Fruit fly (Drosophila melanogaster) whole organism, embryonic: ENCODE results near the gene CG4301.

Source experiments
- Adf1 ChIP-seq: fragments of 200-800 bp; sonication (Bioruptor generic); IDR thresholded peaks from 2 replicates; pipeline ENCODE4 v1.3.6; 2022; ENCODE audit warnings: missing biosample characterization, missing genetic modification characterization
- Aef1 ChIP-seq: fragments of 200-800 bp; sonication (Bioruptor generic); IDR thresholded peaks from 3 replicates; pipeline ENCODE4 v1.3.6; 2022; ENCODE audit warnings: missing biosample characterization, missing genetic modification characterization
- Antp ChIP-seq: fragments of 200-800 bp; sonication (Bioruptor generic); optimal IDR thresholded peaks from 3 replicates; lab custom pipeline; 2016; ENCODE audit warnings: missing biosample characterization, missing genetic modification characterization
- Atf-2 ChIP-seq: fragments of 200-800 bp; sonication (Bioruptor generic); optimal IDR thresholded peaks from 2 replicates; lab custom pipeline; 2016; ENCODE audit warnings: missing biosample characterization, missing genetic modification characterization
- Atf6 ChIP-seq: fragments of 200-800 bp; sonication (Bioruptor generic); IDR thresholded peaks from 2 replicates; pipeline ENCODE4 v1.3.6; 2022; ENCODE audit warnings: missing biosample characterization, missing genetic modification characterization
- CG10543 ChIP-seq: fragments of 200-800 bp; sonication (Bioruptor generic); optimal IDR thresholded peaks from 3 replicates; lab custom pipeline; 2017; ENCODE audit warnings: missing biosample characterization, mild to moderate bottlenecking, missing genetic modification characterization, moderate library complexity
- CG13296 ChIP-seq: fragments of 200-800 bp; sonication (Bioruptor generic); optimal IDR thresholded peaks from 3 replicates; lab custom pipeline; 2018; ENCODE audit warnings: missing biosample characterization, mild to moderate bottlenecking, missing genetic modification characterization
- CG13424 ChIP-seq: fragments of 200-800 bp; sonication (Bioruptor generic); optimal IDR thresholded peaks from 2 replicates; lab custom pipeline; 2019; ENCODE audit warnings: missing biosample characterization, mild to moderate bottlenecking, missing genetic modification characterization, moderate library complexity
- CG13894 ChIP-seq: fragments of 200-800 bp; sonication (Bioruptor generic); optimal IDR thresholded peaks from 3 replicates; lab custom pipeline; 2018; ENCODE audit warnings: missing biosample characterization, mild to moderate bottlenecking, missing genetic modification characterization, moderate library complexity
- CG15269 ChIP-seq: fragments of 200-800 bp; sonication (Bioruptor generic); optimal IDR thresholded peaks from 2 replicates; lab custom pipeline; 2018; ENCODE audit warnings: missing biosample characterization, mild to moderate bottlenecking, missing genetic modification characterization, moderate library complexity
- CG17359 ChIP-seq: fragments of 200-800 bp; sonication (Bioruptor generic); optimal IDR thresholded peaks from 3 replicates; lab custom pipeline; 2018; ENCODE audit warnings: missing biosample characterization, mild to moderate bottlenecking, missing genetic modification characterization, moderate library complexity
- CG2129 ChIP-seq: fragments of 200-800 bp; sonication (Bioruptor generic); IDR thresholded peaks from 2 replicates; pipeline ENCODE4 v1.3.6; 2022; ENCODE audit warnings: missing biosample characterization, missing genetic modification characterization; ENCODE audit not compliant: partially characterized antibody
- CG32532 ChIP-seq: fragments of 200-800 bp; sonication (Bioruptor generic); IDR thresholded peaks from 2 replicates; pipeline ENCODE4 v1.3.6; 2022; ENCODE audit warnings: missing biosample characterization, missing genetic modification characterization
- CG32767 ChIP-seq: fragments of 200-800 bp; sonication (Bioruptor generic); IDR thresholded peaks from 2 replicates; pipeline ENCODE4 v1.3.6; 2022; ENCODE audit warnings: missing biosample characterization, missing genetic modification characterization
- CG4282 ChIP-seq: fragments of 200-800 bp; sonication (Bioruptor generic); optimal IDR thresholded peaks from 2 replicates; lab custom pipeline; 2016; ENCODE audit warnings: missing biosample characterization, missing genetic modification characterization
- CG5180 ChIP-seq: fragments of 200-800 bp; sonication (Bioruptor generic); optimal IDR thresholded peaks from 3 replicates; lab custom pipeline; 2017; ENCODE audit warnings: missing biosample characterization, missing genetic modification characterization, mild to moderate bottlenecking, moderate library complexity, missing genetic modification reagents
- CG7271 ChIP-seq: fragments of 200-800 bp; sonication (Bioruptor generic); optimal IDR thresholded peaks from 2 replicates; lab custom pipeline; 2018; ENCODE audit warnings: missing biosample characterization, mild to moderate bottlenecking, missing genetic modification characterization, moderate library complexity
- CG7963 ChIP-seq: fragments of 200-800 bp; sonication (Bioruptor generic); IDR thresholded peaks from 3 replicates; pipeline ENCODE4 v1.3.6; 2022; ENCODE audit warnings: missing biosample characterization, missing genetic modification characterization; ENCODE audit not compliant: partially characterized antibody
- CG8924 ChIP-seq: fragments of 200-800 bp; optimal IDR thresholded peaks from 3 replicates; lab custom pipeline; 2019; ENCODE audit warnings: missing biosample characterization, mild to moderate bottlenecking, missing genetic modification characterization, moderate library complexity
- CG9727 ChIP-seq: fragments of 200-800 bp; sonication (Bioruptor generic); optimal IDR thresholded peaks from 3 replicates; lab custom pipeline; 2017; ENCODE audit warnings: missing biosample characterization, mild to moderate bottlenecking, missing genetic modification characterization
- CG9797 ChIP-seq: fragments of 200-800 bp; sonication (Bioruptor generic); optimal IDR thresholded peaks from 3 replicates; lab custom pipeline; 2018; ENCODE audit warnings: missing biosample characterization, mild to moderate bottlenecking, missing genetic modification characterization
- CG9932 ChIP-seq: fragments of 200-800 bp; sonication (Bioruptor generic); IDR thresholded peaks from 2 replicates; pipeline ENCODE4 v1.3.6; 2022; ENCODE audit warnings: missing biosample characterization, missing genetic modification characterization
- Dek ChIP-seq: fragments of 200-800 bp; sonication (Bioruptor generic); optimal IDR thresholded peaks from 3 replicates; lab custom pipeline; 2019; ENCODE audit warnings: missing biosample characterization, mild to moderate bottlenecking, missing genetic modification characterization, moderate library complexity
- Gug ChIP-seq: fragments of 200-800 bp; sonication (Bioruptor generic); IDR thresholded peaks from 4 replicates; pipeline ENCODE4 v1.3.6; 2022; ENCODE audit warnings: missing biosample characterization, missing genetic modification characterization
- HLHmδ ChIP-seq: fragments of 200-800 bp; sonication (Bioruptor generic); optimal IDR thresholded peaks from 2 replicates; lab custom pipeline; 2018; ENCODE audit warnings: missing biosample characterization, mild to moderate bottlenecking, missing genetic modification characterization, moderate library complexity
- HmgD ChIP-seq: fragments of 200-800 bp; sonication (Bioruptor generic); optimal IDR thresholded peaks from 3 replicates; lab custom pipeline; 2016; ENCODE audit warnings: missing biosample characterization, missing genetic modification characterization
- HmgZ ChIP-seq: fragments of 200-800 bp; sonication (Bioruptor generic); optimal IDR thresholded peaks from 2 replicates; lab custom pipeline; 2018; ENCODE audit warnings: missing biosample characterization, mild to moderate bottlenecking, missing genetic modification characterization
- Hsf ChIP-seq: fragments of 200-800 bp; sonication (Bioruptor generic); optimal IDR thresholded peaks from 3 replicates; lab custom pipeline; 2016; ENCODE audit warnings: missing biosample characterization, missing genetic modification characterization
- NC2β ChIP-seq: fragments of 200-800 bp; sonication (Bioruptor generic); optimal IDR thresholded peaks from 2 replicates; lab custom pipeline; 2016; ENCODE audit warnings: missing biosample characterization, missing genetic modification characterization
- Nf-YC ChIP-seq: fragments of 200-800 bp; optimal IDR thresholded peaks from 3 replicates; lab custom pipeline; 2019; ENCODE audit warnings: missing biosample characterization, mild to moderate bottlenecking, missing genetic modification characterization, moderate library complexity
- Sin3A ChIP-seq: fragments of >200 bp; optimal IDR thresholded peaks from 2 replicates; lab custom pipeline; 2018
- Xbp1 ChIP-seq: fragments of 200-800 bp; sonication (Bioruptor generic); optimal IDR thresholded peaks from 3 replicates; lab custom pipeline; 2016; ENCODE audit warnings: missing biosample characterization, mild to moderate bottlenecking, missing genetic modification characterization
- ac ChIP-seq: fragments of 200-800 bp; sonication (Bioruptor generic); optimal IDR thresholded peaks from 3 replicates; lab custom pipeline; 2017; ENCODE audit warnings: missing biosample characterization, mild to moderate bottlenecking, missing genetic modification characterization
- al ChIP-seq: fragments of 200-800 bp; sonication (Bioruptor generic); IDR thresholded peaks from 2 replicates; pipeline ENCODE4 v1.3.6; 2022; ENCODE audit warnings: missing biosample characterization, missing genetic modification characterization
- ash1 ChIP-seq: fragments of 200-800 bp; sonication (Bioruptor generic); optimal IDR thresholded peaks from 2 replicates; lab custom pipeline; 2018; ENCODE audit warnings: missing biosample characterization, mild to moderate bottlenecking, missing genetic modification characterization
- ato ChIP-seq: fragments of 200-800 bp; sonication (Bioruptor generic); IDR thresholded peaks from 2 replicates; pipeline ENCODE4 v1.3.6; 2022; ENCODE audit warnings: missing biosample characterization, missing genetic modification characterization; ENCODE audit not compliant: partially characterized antibody
- bigmax ChIP-seq: fragments of 200-800 bp; sonication (Bioruptor generic); optimal IDR thresholded peaks from 2 replicates; lab custom pipeline; 2018; ENCODE audit warnings: missing biosample characterization, mild to moderate bottlenecking, missing genetic modification characterization
- cato ChIP-seq: fragments of 200-800 bp; sonication (Bioruptor generic); optimal IDR thresholded peaks from 2 replicates; lab custom pipeline; 2016; ENCODE audit warnings: missing biosample characterization, missing genetic modification characterization, borderline replicate concordance
- dm ChIP-seq: fragments of 200-800 bp; sonication (Bioruptor generic); optimal IDR thresholded peaks from 3 replicates; lab custom pipeline; 2016; ENCODE audit warnings: missing biosample characterization, missing genetic modification characterization
- fd96Cb ChIP-seq: fragments of 200-800 bp; sonication (Bioruptor generic); optimal IDR thresholded peaks from 2 replicates; lab custom pipeline; 2018; ENCODE audit warnings: missing biosample characterization, mild to moderate bottlenecking, missing genetic modification characterization, moderate library complexity
- gt ChIP-seq: fragments of 200-800 bp; sonication (Bioruptor generic); IDR thresholded peaks from 2 replicates; pipeline ENCODE4 v1.3.6; 2022; ENCODE audit warnings: missing biosample characterization, missing genetic modification characterization
- inv ChIP-seq: fragments of 200-800 bp; sonication (Bioruptor generic); IDR thresholded peaks from 2 replicates; pipeline ENCODE4 v1.3.6; 2022; ENCODE audit warnings: missing biosample characterization, missing genetic modification characterization; ENCODE audit not compliant: partially characterized antibody
- lola ChIP-seq, 3 experiments: fragments of >200 bp in 2 of 3; fragments of 200-800 bp in 1 of 3; sonication (Bioruptor generic) in 1 of 3; optimal IDR thresholded peaks; 2 replicates each; lab custom pipeline; 2017 to 2019; ENCODE audit warnings: missing biosample characterization in 3 of 3, missing genetic modification characterization in 3 of 3, mild to moderate bottlenecking in 1 of 3, moderate library complexity in 1 of 3
- peb ChIP-seq: fragments of 200-800 bp; sonication (Bioruptor generic); IDR thresholded peaks from 2 replicates; pipeline ENCODE4 v1.3.6; 2022; ENCODE audit warnings: missing biosample characterization, missing genetic modification characterization
- pzg ChIP-seq: fragments of 200-800 bp; sonication (Bioruptor generic); optimal IDR thresholded peaks from 3 replicates; lab custom pipeline; 2018; ENCODE audit warnings: missing biosample characterization, mild to moderate bottlenecking, missing genetic modification characterization, moderate library complexity
- slp2 ChIP-seq: fragments of 200-800 bp; sonication (Bioruptor generic); optimal IDR thresholded peaks from 2 replicates; lab custom pipeline; 2016; ENCODE audit warnings: missing biosample characterization, missing genetic modification characterization
- stwl ChIP-seq: fragments of 200-800 bp; sonication (Bioruptor generic); optimal IDR thresholded peaks from 3 replicates; lab custom pipeline; 2018; ENCODE audit warnings: missing biosample characterization, mild to moderate bottlenecking, missing genetic modification characterization, moderate library complexity
- zen ChIP-seq: fragments of 200-800 bp; sonication (Bioruptor generic); optimal IDR thresholded peaks from 3 replicates; lab custom pipeline; 2018; ENCODE audit warnings: missing biosample characterization, mild to moderate bottlenecking, missing genetic modification characterization, moderate library complexity
- zfh2 ChIP-seq: fragments of 200-800 bp; sonication (Bioruptor generic); optimal IDR thresholded peaks from 2 replicates; lab custom pipeline; 2016; ENCODE audit warnings: missing biosample characterization, missing genetic modification characterization

The CG4301 gene

dm6 chrX:16422466-16423124 is 17.3 kb downstream of the CG4301 start, which contains the start of gene hang (continued):
- peak; percentile 92 for TF ChIP-seq pzg (GFP tag; lab: Kevin White, UChicago)
- peak; percentile 20 for TF ChIP-seq CG7271
- TF ChIP-seq CG9932 (GFP tag; lab: Robert Waterston, UW), result peak; percentile 73
- TF ChIP-seq Atf6 (GFP tag; lab: Robert Waterston, UW), result 0 out of 2 replicates have a peak, but pooled peaks have one; percentile 12
- TF ChIP-seq CG4282 (GFP tag; lab: Kevin White, UChicago), result peak; percentile 39
- peak; percentile 16 for TF ChIP-seq CG9727
- peak; percentile 78 for TF ChIP-seq CG7963 (GFP tag; lab: Robert Waterston, UW)
- TF ChIP-seq NC2β (GFP tag; lab: Kevin White, UChicago), result peak; percentile 66
- no peak for TF ChIP-seq ac (GFP tag; lab: Kevin White, UChicago)
- TF ChIP-seq CG13894, result no peak
- no peak for TF ChIP-seq fd96Cb
- TF ChIP-seq cato (GFP tag; lab: Kevin White, UChicago), result no peak
- 0 out of 2 replicates have a peak, but pooled peaks have one; percentile 10 for TF ChIP-seq peb
- TF ChIP-seq gt (GFP tag; lab: Robert Waterston, UW), result no peak
- peak; percentile 31 for TF ChIP-seq stwl (tag; lab: Kevin White, UChicago)
- peak; percentile 54 for TF ChIP-seq CG32532
- peak; percentile 34; the same call in 1 of the 2 replicates for TF ChIP-seq CG2129 (GFP tag; lab: Robert Waterston, UW)
- peak; percentile 32; the same call in 1 of the 2 replicates for TF ChIP-seq al
- TF ChIP-seq CG10543 (GFP tag; lab: Kevin White, UChicago), result peak; percentile 75
- TF ChIP-seq ash1 (GFP tag; lab: Kevin White, UChicago), result peak; percentile 60
- TF ChIP-seq CG5180 (GFP tag; lab: Kevin White, UChicago), result no peak
- TF ChIP-seq Atf-2, result peak; percentile 6
- TF ChIP-seq Dek (tag; lab: Kevin White, UChicago), result peak; percentile 37
- TF ChIP-seq inv (GFP tag; lab: Robert Waterston, UW), result peak; percentile 72
- TF ChIP-seq bigmax (GFP tag; lab: Kevin White, UChicago), result peak; percentile 52
- peak; percentile 22 for TF ChIP-seq Hsf
- peak; percentile 34 for TF ChIP-seq HmgZ (tag; lab: Kevin White, UChicago)
- TF ChIP-seq ato (GFP tag; lab: Robert Waterston, UW), result peak; percentile 82
- peak; percentile 22 for TF ChIP-seq CG8924
- TF ChIP-seq dm (GFP tag; lab: Kevin White, UChicago), result peak; percentile 3
- TF ChIP-seq Adf1 (GFP tag; lab: Robert Waterston, UW), result no peak; the same call in 1 of the 2 replicates
- peak; percentile 2 for TF ChIP-seq CG15269 (tag; lab: Kevin White, UChicago)
- TF ChIP-seq HLHmδ (GFP tag; lab: Kevin White, UChicago), result peak; percentile 53
- TF ChIP-seq Antp (GFP tag; lab: Kevin White, UChicago), result peak; percentile 66
- TF ChIP-seq CG17359 (tag; lab: Kevin White, UChicago), result peak; percentile 13
- TF ChIP-seq slp2 (GFP tag; lab: Kevin White, UChicago), result no peak
- TF ChIP-seq CG13296 (GFP tag; lab: Kevin White, UChicago), result peak; percentile 39
- no peak for TF ChIP-seq zen (tag; lab: Kevin White, UChicago)
- TF ChIP-seq HmgD (GFP tag; lab: Kevin White, UChicago), result peak; percentile 83
- no peak for TF ChIP-seq zfh2 (GFP tag; lab: Kevin White, UChicago)
- TF ChIP-seq CG32767, result no peak
- no peak for TF ChIP-seq lola (GFP tag; optimal IDR thresholded peaks at IDR 0.05; lab: Kevin White, UChicago)
- TF ChIP-seq Aef1 (GFP tag; lab: Robert Waterston, UW), result peak; percentile 23; the same call in 1 of the 3 replicates
- peak; percentile 23 for TF ChIP-seq Xbp1
- peak; percentile 21 for TF ChIP-seq CG13424 (tag; lab: Kevin White, UChicago)
- peak; percentile 91 for TF ChIP-seq CG9797 (GFP tag; lab: Kevin White, UChicago)
- TF ChIP-seq Gug (GFP tag; lab: Robert Waterston, UW), result peak; percentile 31; the same call in 1 of the 4 replicates
- TF ChIP-seq Nf-YC (tag; lab: Kevin White, UChicago), result peak; percentile 31
- TF ChIP-seq Sin3A (lab: Kevin White, UChicago), result peak; percentile 33
